Fruit fly (Drosophila melanogaster): Measurements from ENCODE around the gene amn.

DNA sequence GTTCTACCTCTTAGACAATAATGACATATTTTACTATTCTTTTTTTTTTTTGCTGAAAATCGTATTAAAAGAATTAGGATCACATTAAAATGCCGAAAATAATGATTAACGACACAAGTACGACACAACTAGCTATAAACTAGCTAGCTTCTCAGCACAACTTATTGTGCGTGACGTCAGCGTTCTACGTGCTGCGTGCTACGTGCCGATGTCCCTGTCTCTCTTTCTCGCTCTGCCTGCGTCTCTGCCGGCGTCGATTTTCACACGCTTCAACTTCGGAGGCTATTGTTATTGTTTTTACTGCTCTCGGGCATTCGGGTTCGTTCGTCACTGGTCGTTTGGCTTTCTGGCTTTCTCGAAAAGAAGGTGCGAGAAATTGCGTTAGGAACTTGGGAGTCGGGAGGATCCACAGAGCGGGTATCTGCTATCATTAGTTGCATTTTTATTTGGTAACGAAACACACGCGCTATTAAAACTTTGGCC, 8.2 kb upstream of the amn start:
- TF ChIP-seq CG14655 (GFP tag; optimal IDR thresholded peaks at IDR 0.05) (no peak), gl (tag; optimal IDR thresholded peaks at IDR 0.05) (no peak), CG12605 (GFP tag; IDR thresholded peaks at IDR 0.05) (no peak), EcR (GFP tag; optimal IDR thresholded peaks at IDR 0.05) (peak; percentile 2), CG9948 (tag; optimal IDR thresholded peaks at IDR 0.05) (no peak)
